Worm (Caenorhabditis elegans) whole organism, late embryonic: ENCODE measurements around the gene Y53C12A.6.

Source experiments
- C08G9.2 ChIP-seq: sonication (generic microtip); optimal IDR thresholded peaks from 2 replicates; lab custom pipeline; 2016; ENCODE audit warnings: mild to moderate bottlenecking, missing genetic modification characterization, moderate library complexity, missing compliant biosample characterization
- C38D4.7 ChIP-seq: fragments of 200-800 bp; sonication (Bioruptor generic); optimal IDR thresholded peaks from 2 replicates; lab custom pipeline; 2018; ENCODE audit warnings: mild to moderate bottlenecking, missing genetic modification characterization, moderate library complexity, missing compliant biosample characterization
- F13H6.1 ChIP-seq: sonication (generic microtip); optimal IDR thresholded peaks from 2 replicates; lab custom pipeline; 2016; ENCODE audit warnings: missing genetic modification characterization, missing compliant biosample characterization
- K02D7.2 ChIP-seq: sonication (generic microtip); optimal IDR thresholded peaks from 2 replicates; lab custom pipeline; 2017; ENCODE audit warnings: mild to moderate bottlenecking, missing genetic modification characterization, missing compliant biosample characterization
- T23F11.4 ChIP-seq: fragments of 200-800 bp; sonication (Bioruptor generic); optimal IDR thresholded peaks from 2 replicates; lab custom pipeline; 2018; ENCODE audit warnings: mild to moderate bottlenecking, missing genetic modification characterization, missing compliant biosample characterization
- Y22D7AL.16 ChIP-seq: sonication (generic microtip); optimal IDR thresholded peaks from 2 replicates; lab custom pipeline; 2016; ENCODE audit warnings: missing genetic modification characterization, missing compliant biosample characterization
- ahr-1 ChIP-seq: sonication (generic microtip); optimal IDR thresholded peaks from 2 replicates; lab custom pipeline; 2016; ENCODE audit warnings: missing genetic modification characterization, missing compliant biosample characterization
- ceh-14 ChIP-seq: sonication (generic microtip); optimal IDR thresholded peaks from 2 replicates; lab custom pipeline; 2016; ENCODE audit warnings: missing genotype, missing genetic modification characterization, missing compliant biosample characterization
- ceh-18 ChIP-seq: sonication (generic microtip); optimal IDR thresholded peaks from 2 replicates; lab custom pipeline; 2016; ENCODE audit warnings: missing genetic modification characterization, missing compliant biosample characterization
- ceh-2 ChIP-seq: sonication (generic microtip); optimal IDR thresholded peaks from 2 replicates; lab custom pipeline; 2016; ENCODE audit warnings: missing genotype, missing genetic modification characterization, missing compliant biosample characterization
- ceh-30 ChIP-seq: fragments of 150-350 bp; optimal IDR thresholded peaks from 2 replicates; lab custom pipeline; 2014; ENCODE audit warnings: missing biosample characterization, missing genetic modification characterization
- ceh-34 ChIP-seq: sonication (generic microtip); optimal IDR thresholded peaks from 2 replicates; lab custom pipeline; 2016; ENCODE audit warnings: mild to moderate bottlenecking, missing genetic modification characterization, missing compliant biosample characterization
- ceh-45 ChIP-seq: fragments of 200-800 bp; sonication (Bioruptor generic); IDR thresholded peaks from 2 replicates; pipeline ENCODE4 v1.3.6; 2022; ENCODE audit warnings: missing genetic modification reagents, missing genetic modification characterization, missing compliant biosample characterization
- ceh-9 ChIP-seq: sonication (generic microtip); optimal IDR thresholded peaks from 2 replicates; lab custom pipeline; 2016; ENCODE audit warnings: mild to moderate bottlenecking, missing genetic modification characterization, inconsistent platforms, missing compliant biosample characterization
- dmd-4 ChIP-seq: sonication (generic microtip); optimal IDR thresholded peaks from 2 replicates; lab custom pipeline; 2016; ENCODE audit warnings: borderline replicate concordance, missing genetic modification characterization, missing compliant biosample characterization
- dve-1 ChIP-seq: sonication (generic microtip); optimal IDR thresholded peaks from 2 replicates; lab custom pipeline; 2017; ENCODE audit warnings: antibody characterized with exemption, mild to moderate bottlenecking, missing genetic modification characterization, missing compliant biosample characterization
- elt-4 ChIP-seq: sonication (generic microtip); optimal IDR thresholded peaks from 2 replicates; lab custom pipeline; 2016; ENCODE audit warnings: missing genetic modification characterization, missing compliant biosample characterization
- eyg-1 ChIP-seq: sonication (generic microtip); optimal IDR thresholded peaks from 2 replicates; lab custom pipeline; 2016; ENCODE audit warnings: missing genotype, missing genetic modification characterization, missing compliant biosample characterization
- fax-1 ChIP-seq: sonication (generic microtip); optimal IDR thresholded peaks from 2 replicates; lab custom pipeline; 2016; ENCODE audit warnings: missing genotype, missing genetic modification characterization, missing compliant biosample characterization
- fkh-10 ChIP-seq: fragments of 150-350 bp; optimal IDR thresholded peaks from 2 replicates; lab custom pipeline; 2014; ENCODE audit warnings: missing biosample characterization, missing genetic modification reagents, missing genetic modification characterization
- gmeb-2 ChIP-seq: sonication (generic microtip); optimal IDR thresholded peaks from 2 replicates; lab custom pipeline; 2016; ENCODE audit warnings: missing genetic modification characterization, inconsistent platforms, missing compliant biosample characterization
- hlh-13 ChIP-seq: fragments of 200-800 bp; sonication (Bioruptor generic); optimal IDR thresholded peaks from 2 replicates; lab custom pipeline; 2018; ENCODE audit warnings: mild to moderate bottlenecking, missing genetic modification characterization, missing compliant biosample characterization
- hlh-15 ChIP-seq: sonication (generic microtip); optimal IDR thresholded peaks from 2 replicates; lab custom pipeline; 2016; ENCODE audit warnings: missing genetic modification characterization, missing compliant biosample characterization
- hlh-6 ChIP-seq: sonication (generic microtip); optimal IDR thresholded peaks from 2 replicates; lab custom pipeline; 2016; ENCODE audit warnings: missing genotype, missing genetic modification characterization, missing compliant biosample characterization
- lin-11 ChIP-seq: fragments of 200-800 bp; sonication (Bioruptor generic); optimal IDR thresholded peaks from 2 replicates; lab custom pipeline; 2018; ENCODE audit warnings: mild to moderate bottlenecking, missing genetic modification characterization, missing compliant biosample characterization
- nfya-1 ChIP-seq: sonication (generic microtip); optimal IDR thresholded peaks from 2 replicates; lab custom pipeline; 2017; ENCODE audit warnings: missing genetic modification characterization, mild to moderate bottlenecking, missing compliant biosample characterization, antibody characterized with exemption, moderate library complexity
- nhr-11 ChIP-seq: fragments of 150-350 bp; optimal IDR thresholded peaks from 2 replicates; lab custom pipeline; 2014; ENCODE audit warnings: missing biosample characterization, missing genetic modification characterization
- npax-4 ChIP-seq: sonication (generic microtip); optimal IDR thresholded peaks from 2 replicates; lab custom pipeline; 2016; ENCODE audit warnings: missing genetic modification characterization, missing compliant biosample characterization
- odd-2 ChIP-seq: sonication (generic microtip); optimal IDR thresholded peaks from 2 replicates; lab custom pipeline; 2017; ENCODE audit warnings: antibody characterized with exemption, mild to moderate bottlenecking, missing genetic modification characterization, missing compliant biosample characterization
- pat-9 ChIP-seq: fragments of 200-800 bp; sonication (Bioruptor generic); optimal IDR thresholded peaks from 2 replicates; lab custom pipeline; 2018; ENCODE audit warnings: mild to moderate bottlenecking, missing genetic modification characterization, moderate library complexity, missing compliant biosample characterization
- pha-2 ChIP-seq: sonication (generic microtip); optimal IDR thresholded peaks from 2 replicates; lab custom pipeline; 2017; ENCODE audit warnings: mild to moderate bottlenecking, missing genetic modification characterization, missing compliant biosample characterization
- pqm-1 ChIP-seq: sonication (generic microtip); optimal IDR thresholded peaks from 2 replicates; lab custom pipeline; 2016; ENCODE audit warnings: missing genetic modification characterization, missing compliant biosample characterization
- ref-2 ChIP-seq: sonication (generic microtip); optimal IDR thresholded peaks from 2 replicates; lab custom pipeline; 2016; ENCODE audit warnings: missing genetic modification characterization, missing compliant biosample characterization
- sdc-2 ChIP-seq: sonication (generic microtip); optimal IDR thresholded peaks from 2 replicates; lab custom pipeline; 2016; ENCODE audit warnings: missing genotype, missing genetic modification characterization, missing compliant biosample characterization
- syd-9 ChIP-seq: sonication (generic microtip); optimal IDR thresholded peaks from 2 replicates; lab custom pipeline; 2016; ENCODE audit warnings: mild to moderate bottlenecking, missing genetic modification characterization, moderate library complexity, missing compliant biosample characterization
- tbx-2 ChIP-seq: sonication (generic microtip); optimal IDR thresholded peaks from 2 replicates; lab custom pipeline; 2016; ENCODE audit warnings: missing genetic modification characterization, missing compliant biosample characterization
- tbx-7 ChIP-seq: sonication (generic microtip); optimal IDR thresholded peaks from 2 replicates; lab custom pipeline; 2016; ENCODE audit warnings: missing genotype, missing genetic modification characterization, missing compliant biosample characterization
- ttx-3 ChIP-seq: sonication (generic microtip); optimal IDR thresholded peaks from 2 replicates; lab custom pipeline; 2016; ENCODE audit warnings: missing genetic modification reagents, missing genetic modification characterization, missing compliant biosample characterization
- unc-3 ChIP-seq, 2 experiments: fragments of 200-800 bp in 1 of 2; sonication (Bioruptor generic) in 1 of 2; sonication (generic microtip) in 1 of 2; conservative IDR thresholded peaks in 1 of 2; optimal IDR thresholded peaks in 1 of 2; 2 replicates each; pipeline versions ENCODE4 v1.3.6 to Lab custom; 2016 to 2022; ENCODE audit warnings: missing compliant biosample characterization in 2 of 2, missing genetic modification characterization in 2 of 2, missing genetic modification reagents in 1 of 2
- unc-42 ChIP-seq: sonication (generic microtip); optimal IDR thresholded peaks from 2 replicates; lab custom pipeline; 2016; ENCODE audit warnings: missing genotype, missing genetic modification characterization, missing compliant biosample characterization
- unc-55 ChIP-seq: sonication (generic microtip); optimal IDR thresholded peaks from 2 replicates; lab custom pipeline; 2017; ENCODE audit warnings: missing biosample characterization, missing genetic modification reagents, missing genetic modification characterization
- unc-86 ChIP-seq: sonication (generic microtip); optimal IDR thresholded peaks from 2 replicates; lab custom pipeline; 2016; ENCODE audit warnings: missing genetic modification characterization, missing compliant biosample characterization
- zip-5 ChIP-seq: sonication (generic microtip); optimal IDR thresholded peaks from 2 replicates; lab custom pipeline; 2016; ENCODE audit warnings: missing genetic modification characterization, missing compliant biosample characterization
- ztf-16 ChIP-seq: sonication (generic microtip); optimal IDR thresholded peaks from 2 replicates; lab custom pipeline; 2017; ENCODE audit warnings: missing genetic modification characterization, missing compliant biosample characterization

The Y53C12A.6 gene

ce11 chrII:9716417-9717039 is 1.3 kb downstream of the Y53C12A.6 start, which contains the start of gene wee-1.3 (continued):
- TF ChIP-seq dmd-4 (tag; lab: Kevin White, UChicago) (no peak), ceh-34 (tag; lab: Kevin White, UChicago) (peak; percentile 64), C38D4.7 (no peak), ahr-1 (tag; lab: Kevin White, UChicago) (no peak), tbx-7 (tag; lab: Kevin White, UChicago) (no peak), tbx-2 (peak; percentile 18), gmeb-2 (tag; lab: Kevin White, UChicago) (no peak), F13H6.1 (tag; lab: Kevin White, UChicago) (no peak)

ce11 chrII:9713083-9713482 is 4.7 kb downstream of the Y53C12A.6 start:
- TF ChIP-seq dve-1 (tag; lab: Kevin White, UChicago), result no peak
- no peak for TF ChIP-seq elt-4 (tag; lab: Kevin White, UChicago)
- TF ChIP-seq unc-86, result no peak
- TF ChIP-seq ceh-9 (tag; lab: Kevin White, UChicago), result no peak
- TF ChIP-seq ztf-16 (tag; lab: Kevin White, UChicago), result no peak
- no peak for TF ChIP-seq ttx-3
- TF ChIP-seq ref-2, result no peak
- no peak for TF ChIP-seq ceh-45 (GFP tag; lab: Robert Waterston, UW)

- no peak for TF ChIP-seq Y22D7AL.16 (tag; lab: Kevin White, UChicago)
- no peak for TF ChIP-seq ceh-45 (GFP tag; lab: Robert Waterston, UW)
- no peak for TF ChIP-seq npax-4 (tag; lab: Kevin White, UChicago)
- TF ChIP-seq unc-55 (GFP tag; lab: Kevin White, UChicago), result no peak
- no peak for TF ChIP-seq eyg-1
- TF ChIP-seq fkh-10 (GFP tag; lab: Kevin White, UChicago), result no peak
- TF ChIP-seq pat-9, result no peak
- TF ChIP-seq T23F11.4, result no peak
- no peak for TF ChIP-seq ztf-16 (tag; lab: Kevin White, UChicago)
- TF ChIP-seq C08G9.2 (tag; lab: Kevin White, UChicago), result no peak
- no peak for TF ChIP-seq gmeb-2 (tag; lab: Kevin White, UChicago)
- no peak for TF ChIP-seq K02D7.2
- TF ChIP-seq hlh-6 (tag; lab: Kevin White, UChicago), result no peak
- TF ChIP-seq syd-9 (tag; lab: Kevin White, UChicago), result no peak
- TF ChIP-seq tbx-2, result no peak
- no peak for TF ChIP-seq nhr-11 (tag; lab: Kevin White, UChicago)
- TF ChIP-seq hlh-15 (tag; lab: Kevin White, UChicago), result no peak
Observed at ce11 chrII:9708835-9709299, 8.9 kb downstream of the Y53C12A.6 start, which contains the start of gene glt-5. Gene glt-5 (minus strand): TSS chrII:9708885.

ce11 chrII:9706207-9706606 is 11.6 kb downstream of the Y53C12A.6 start, which contains the start of gene Y53C12A.3:
Gene Y53C12A.3 (minus strand): TSS chrII:9706240.
- TF ChIP-seq npax-4 (tag; lab: Kevin White, UChicago), result no peak
- TF ChIP-seq nfya-1 (tag; lab: Kevin White, UChicago), result peak; percentile 0

- TF ChIP-seq unc-42 (tag; lab: Kevin White, UChicago) (no peak), eyg-1 (no peak), fax-1 (tag; lab: Kevin White, UChicago) (no peak), ceh-2 (tag; lab: Kevin White, UChicago) (no peak), unc-86 (no peak), ceh-18 (tag; lab: Kevin White, UChicago) (no peak), zip-5 (tag; lab: Kevin White, UChicago) (no peak), odd-2 (no peak), fkh-10 (GFP tag; lab: Kevin White, UChicago) (no peak), ceh-14 (no peak), pha-2 (tag; lab: Kevin White, UChicago) (no peak), elt-4 (tag; lab: Kevin White, UChicago) (no peak), unc-3 (GFP tag; conservative IDR thresholded peaks at IDR 0.05; lab: Robert Waterston, UW) (no peak), unc-3 (tag; optimal IDR thresholded peaks at IDR 0.05; lab: Kevin White, UChicago) (no peak), sdc-2 (no peak), pqm-1 (tag; lab: Kevin White, UChicago) (no peak), hlh-13 (no peak), ceh-30 (tag; lab: Kevin White, UChicago) (no peak), C38D4.7 (no peak), unc-55 (GFP tag; lab: Kevin White, UChicago) (no peak), lin-11 (tag; lab: Kevin White, UChicago) (no peak)
Observed at ce11 chrII:9704746-9705145, 13.1 kb downstream of the Y53C12A.6 start, which contains the start of gene Y53C12A.10. Gene Y53C12A.10 (minus strand): TSS chrII:9704846.
